Fruit fly (Drosophila melanogaster) whole organism, embryonic: ENCODE results near the gene CG44013.
A peak's percentile ranks its signal among the peaks of the same experiment; 100 is the strongest.

ENCODE experiments used
- Atf3 ChIP-seq: fragments of 200-800 bp; sonication (Bioruptor generic); optimal IDR thresholded peaks from 3 replicates; lab custom pipeline; 2016; ENCODE audit warnings: missing biosample characterization, missing genetic modification characterization
- BEAF-32 ChIP-seq: fragments of 200-800 bp; sonication (Bioruptor generic); optimal IDR thresholded peaks from 3 replicates; lab custom pipeline; 2017; ENCODE audit warnings: missing biosample characterization, missing genetic modification characterization, mild to moderate bottlenecking, moderate library complexity, missing genetic modification reagents
- CG10654 ChIP-seq: fragments of 200-800 bp; sonication (Bioruptor generic); optimal IDR thresholded peaks from 2 replicates; lab custom pipeline; 2016; ENCODE audit warnings: missing biosample characterization, missing genetic modification characterization
- CG10959 ChIP-seq: fragments of 200-800 bp; sonication (Bioruptor generic); IDR thresholded peaks from 2 replicates; pipeline ENCODE4 v1.3.6; 2022; ENCODE audit warnings: missing biosample characterization, missing genetic modification characterization
- CG10979 ChIP-seq: fragments of 200-800 bp; sonication (Bioruptor generic); optimal IDR thresholded peaks from 2 replicates; lab custom pipeline; 2018; ENCODE audit warnings: missing biosample characterization, mild to moderate bottlenecking, missing genetic modification characterization, moderate library complexity
- CG11247 ChIP-seq: fragments of 200-800 bp; sonication (Bioruptor generic); IDR thresholded peaks from 2 replicates; pipeline ENCODE4 v1.3.6; 2022; ENCODE audit warnings: missing biosample characterization, missing genetic modification characterization
- CG12155 ChIP-seq: fragments of 200-800 bp; sonication (Bioruptor generic); optimal IDR thresholded peaks from 3 replicates; lab custom pipeline; 2016; ENCODE audit warnings: missing biosample characterization, missing genetic modification characterization
- CG12219 ChIP-seq: fragments of 200-800 bp; sonication (Bioruptor generic); optimal IDR thresholded peaks from 3 replicates; lab custom pipeline; 2018; ENCODE audit warnings: missing biosample characterization, mild to moderate bottlenecking, missing genetic modification characterization
- CG13287 ChIP-seq: fragments of 200-800 bp; sonication (Bioruptor generic); IDR thresholded peaks from 2 replicates; pipeline ENCODE4 v1.3.6; 2022; ENCODE audit warnings: missing biosample characterization, missing genetic modification characterization; ENCODE audit not compliant: partially characterized antibody
- CG14710 ChIP-seq: fragments of 200-800 bp; sonication (Bioruptor generic); optimal IDR thresholded peaks from 3 replicates; lab custom pipeline; 2019; ENCODE audit warnings: missing biosample characterization, mild to moderate bottlenecking, missing genetic modification characterization, moderate library complexity
- CG15514 ChIP-seq: fragments of 200-800 bp; sonication (Bioruptor generic); optimal IDR thresholded peaks from 3 replicates; lab custom pipeline; 2017; ENCODE audit warnings: missing biosample characterization, missing genetic modification characterization, mild to moderate bottlenecking, moderate library complexity, missing genetic modification reagents
- CG15696 ChIP-seq: fragments of 200-800 bp; sonication (Bioruptor generic); optimal IDR thresholded peaks from 2 replicates; lab custom pipeline; 2019; ENCODE audit warnings: missing biosample characterization, mild to moderate bottlenecking, missing genetic modification characterization, moderate library complexity
- CG17385 ChIP-seq: fragments of 200-800 bp; sonication (Bioruptor generic); optimal IDR thresholded peaks from 3 replicates; lab custom pipeline; 2018; ENCODE audit warnings: missing biosample characterization, mild to moderate bottlenecking, missing genetic modification characterization
- CG17568 ChIP-seq: fragments of 200-800 bp; sonication (Bioruptor generic); optimal IDR thresholded peaks from 2 replicates; lab custom pipeline; 2018; ENCODE audit warnings: missing biosample characterization, mild to moderate bottlenecking, missing genetic modification characterization, moderate library complexity
- CG2116 ChIP-seq: fragments of 200-800 bp; sonication (Bioruptor generic); optimal IDR thresholded peaks from 3 replicates; lab custom pipeline; 2018; ENCODE audit warnings: missing biosample characterization, mild to moderate bottlenecking, missing genetic modification characterization
- CG2202 ChIP-seq: fragments of 200-800 bp; sonication (Bioruptor generic); optimal IDR thresholded peaks from 2 replicates; lab custom pipeline; 2018; ENCODE audit warnings: missing biosample characterization, mild to moderate bottlenecking, missing genetic modification characterization
- CG32767 ChIP-seq: fragments of 200-800 bp; sonication (Bioruptor generic); IDR thresholded peaks from 2 replicates; pipeline ENCODE4 v1.3.6; 2022; ENCODE audit warnings: missing biosample characterization, missing genetic modification characterization
- CG34422 ChIP-seq: fragments of 200-800 bp; sonication (Bioruptor generic); IDR thresholded peaks from 3 replicates; pipeline ENCODE4 v1.3.6; 2022; ENCODE audit warnings: missing biosample characterization, missing genetic modification characterization
- CG3847 ChIP-seq: fragments of 200-800 bp; sonication (Bioruptor generic); IDR thresholded peaks from 2 replicates; pipeline ENCODE4 v1.3.6; 2022; ENCODE audit warnings: missing biosample characterization, missing genetic modification characterization
- CG3995 ChIP-seq: fragments of 200-800 bp; sonication (Bioruptor generic); optimal IDR thresholded peaks from 3 replicates; lab custom pipeline; 2016; ENCODE audit warnings: missing biosample characterization, missing genetic modification characterization
- CG4424 ChIP-seq: fragments of 200-800 bp; sonication (Bioruptor generic); optimal IDR thresholded peaks from 3 replicates; lab custom pipeline; 2016; ENCODE audit warnings: missing biosample characterization, missing genetic modification characterization
- CG5245 ChIP-seq: fragments of 200-800 bp; sonication (Bioruptor generic); optimal IDR thresholded peaks from 3 replicates; lab custom pipeline; 2016; ENCODE audit warnings: missing biosample characterization, missing genetic modification characterization
- CG6791 ChIP-seq: fragments of 200-800 bp; sonication (Bioruptor generic); IDR thresholded peaks from 3 replicates; pipeline ENCODE4 v1.3.6; 2022; ENCODE audit warnings: missing biosample characterization, missing genetic modification characterization; ENCODE audit not compliant: partially characterized antibody
- CG7271 ChIP-seq: fragments of 200-800 bp; sonication (Bioruptor generic); optimal IDR thresholded peaks from 2 replicates; lab custom pipeline; 2018; ENCODE audit warnings: missing biosample characterization, mild to moderate bottlenecking, missing genetic modification characterization, moderate library complexity
- CG7963 ChIP-seq: fragments of 200-800 bp; sonication (Bioruptor generic); IDR thresholded peaks from 3 replicates; pipeline ENCODE4 v1.3.6; 2022; ENCODE audit warnings: missing biosample characterization, missing genetic modification characterization; ENCODE audit not compliant: partially characterized antibody
- CHES-1-like ChIP-seq: fragments of 200-800 bp; sonication (Bioruptor generic); optimal IDR thresholded peaks from 2 replicates; lab custom pipeline; 2016; ENCODE audit warnings: missing biosample characterization, missing genetic modification characterization
- CTCF ChIP-seq: fragments of 200-800 bp; sonication (Bioruptor generic); optimal IDR thresholded peaks from 2 replicates; lab custom pipeline; 2017; ENCODE audit warnings: missing biosample characterization, mild to moderate bottlenecking, missing genetic modification characterization, moderate library complexity
- CoRest ChIP-seq: fragments of 200-800 bp; sonication (Bioruptor generic); optimal IDR thresholded peaks from 3 replicates; lab custom pipeline; 2018; ENCODE audit warnings: missing biosample characterization, mild to moderate bottlenecking, missing genetic modification characterization, moderate library complexity
- Dll ChIP-seq: fragments of 200-800 bp; sonication (Bioruptor generic); IDR thresholded peaks from 4 replicates; pipeline ENCODE4 v1.3.6; 2022; ENCODE audit warnings: missing biosample characterization, missing genetic modification characterization; ENCODE audit not compliant: partially characterized antibody
- Dp ChIP-seq: fragments of 200-800 bp; sonication (Bioruptor generic); optimal IDR thresholded peaks from 2 replicates; lab custom pipeline; 2018; ENCODE audit warnings: missing biosample characterization, mild to moderate bottlenecking, missing genetic modification characterization, moderate library complexity
- E2f2 ChIP-seq: fragments of 200-800 bp; sonication (Bioruptor generic); IDR thresholded peaks from 2 replicates; pipeline ENCODE4 v1.3.6; 2022; ENCODE audit warnings: missing biosample characterization, missing genetic modification characterization
- HmgZ ChIP-seq: fragments of 200-800 bp; sonication (Bioruptor generic); optimal IDR thresholded peaks from 2 replicates; lab custom pipeline; 2018; ENCODE audit warnings: missing biosample characterization, mild to moderate bottlenecking, missing genetic modification characterization
- Lhr ChIP-seq: fragments of 200-800 bp; sonication (Bioruptor generic); optimal IDR thresholded peaks from 3 replicates; lab custom pipeline; 2017; ENCODE audit warnings: mild to moderate bottlenecking, missing biosample characterization, missing genetic modification reagents, missing genetic modification characterization
- MBD-R2 ChIP-seq: fragments of 200-800 bp; sonication (Bioruptor generic); IDR thresholded peaks from 2 replicates; pipeline ENCODE4 v1.3.6; 2022; ENCODE audit warnings: missing biosample characterization, missing genetic modification characterization
- MESR4 ChIP-seq: fragments of 200-800 bp; sonication (Bioruptor generic); optimal IDR thresholded peaks from 2 replicates; lab custom pipeline; 2018; ENCODE audit warnings: missing biosample characterization, mild to moderate bottlenecking, missing genetic modification characterization, moderate library complexity
- Med ChIP-seq: fragments of 200-800 bp; sonication (Bioruptor generic); peaks from one replicate; lab custom pipeline; 2016; ENCODE audit warnings: missing biosample characterization, missing genetic modification characterization, mild to moderate bottlenecking, inconsistent platforms, moderate library complexity
- Myb ChIP-seq: fragments of 200-800 bp; sonication (Bioruptor generic); optimal IDR thresholded peaks from 2 replicates; lab custom pipeline; 2016; ENCODE audit warnings: missing biosample characterization, missing genetic modification characterization
- Sry-δ ChIP-seq: fragments of 200-800 bp; sonication (Bioruptor generic); optimal IDR thresholded peaks from 2 replicates; lab custom pipeline; 2016; ENCODE audit warnings: missing biosample characterization, missing genetic modification characterization
- Ssrp ChIP-seq: fragments of 200-800 bp; sonication (Bioruptor generic); optimal IDR thresholded peaks from 2 replicates; lab custom pipeline; 2018; ENCODE audit warnings: missing biosample characterization, mild to moderate bottlenecking, missing genetic modification characterization, moderate library complexity
- al ChIP-seq: fragments of 200-800 bp; sonication (Bioruptor generic); IDR thresholded peaks from 2 replicates; pipeline ENCODE4 v1.3.6; 2022; ENCODE audit warnings: missing biosample characterization, missing genetic modification characterization
- amos ChIP-seq: fragments of 200-800 bp; sonication (Bioruptor generic); IDR thresholded peaks from 2 replicates; pipeline ENCODE4 v1.3.6; 2022; ENCODE audit warnings: missing biosample characterization, missing genetic modification characterization; ENCODE audit not compliant: partially characterized antibody
- fd64A ChIP-seq: fragments of 200-800 bp; sonication (Bioruptor generic); optimal IDR thresholded peaks from 3 replicates; lab custom pipeline; 2018; ENCODE audit warnings: missing biosample characterization, mild to moderate bottlenecking, missing genetic modification characterization
- gfzf ChIP-seq: fragments of 200-800 bp; sonication (Bioruptor generic); optimal IDR thresholded peaks from 2 replicates; lab custom pipeline; 2016; ENCODE audit warnings: missing biosample characterization, mild to moderate bottlenecking, missing genetic modification characterization, moderate library complexity
- jing ChIP-seq: fragments of 200-800 bp; sonication (Bioruptor generic); optimal IDR thresholded peaks from 2 replicates; lab custom pipeline; 2018; ENCODE audit warnings: missing biosample characterization, mild to moderate bottlenecking, missing genetic modification characterization
- phol ChIP-seq: fragments of 200-800 bp; sonication (Bioruptor generic); optimal IDR thresholded peaks from 3 replicates; lab custom pipeline; 2018; ENCODE audit warnings: missing biosample characterization, mild to moderate bottlenecking, missing genetic modification characterization, moderate library complexity
- repo ChIP-seq: fragments of 200-800 bp; sonication (Bioruptor generic); optimal IDR thresholded peaks from 2 replicates; lab custom pipeline; 2016; ENCODE audit warnings: missing biosample characterization, missing genetic modification characterization
- ssp ChIP-seq: fragments of 200-800 bp; sonication (Bioruptor generic); IDR thresholded peaks from 2 replicates; pipeline ENCODE4 v1.3.6; 2022; ENCODE audit warnings: missing biosample characterization, missing genetic modification characterization
- unc-4 ChIP-seq: fragments of 200-800 bp; sonication (Bioruptor generic); IDR thresholded peaks from 2 replicates; pipeline ENCODE4 v1.3.6; 2022; ENCODE audit warnings: missing biosample characterization, missing genetic modification characterization; ENCODE audit not compliant: partially characterized antibody
- wdn ChIP-seq: fragments of 200-800 bp; sonication (Bioruptor generic); IDR thresholded peaks from 2 replicates; pipeline ENCODE4 v1.3.6; 2022; ENCODE audit warnings: missing biosample characterization, missing genetic modification characterization

CG44013 gene

DNA sequence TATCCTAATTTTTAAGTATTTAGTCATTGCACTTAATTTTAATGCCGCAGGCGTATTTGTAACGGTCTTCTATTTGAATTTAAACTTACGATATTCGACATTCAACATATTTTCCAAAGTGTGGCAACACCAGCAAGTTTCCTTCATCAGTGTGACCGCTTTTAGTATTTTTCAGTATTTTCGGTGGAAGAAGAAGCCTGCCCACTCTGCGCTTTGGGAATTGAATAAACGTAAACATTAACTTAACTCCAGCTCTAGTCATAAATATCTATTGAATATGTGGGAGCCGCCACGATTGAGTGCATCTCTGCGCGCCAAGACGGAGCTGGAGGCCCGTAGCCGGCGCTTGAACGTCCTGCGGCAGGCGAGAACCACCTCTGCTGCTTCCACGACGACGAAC, 23.9 kb downstream of the CG44013 start, which contains the start of gene obe (continued):
- TF ChIP-seq CG17568 (GFP tag; lab: Kevin White, UChicago) = no peak
- TF ChIP-seq CTCF (GFP tag; lab: Kevin White, UChicago) = peak; percentile 58
- peak; percentile 18 for TF ChIP-seq CHES-1-like (GFP tag; lab: Kevin White, UChicago)
- no peak for TF ChIP-seq CG10979
- TF ChIP-seq CG7271 = no peak
- peak; percentile 77 for TF ChIP-seq CG17385 (GFP tag; lab: Kevin White, UChicago)
- no peak for TF ChIP-seq CG12219 (GFP tag; lab: Kevin White, UChicago)
- peak; percentile 13 for TF ChIP-seq phol (tag; lab: Kevin White, UChicago)
- peak; percentile 15 for TF ChIP-seq Sry-δ (GFP tag; lab: Kevin White, UChicago)
- peak; percentile 90 for TF ChIP-seq Lhr
- peak; percentile 79 for TF ChIP-seq Med (GFP tag; lab: Kevin White, UChicago)
- TF ChIP-seq CG14710 (tag; lab: Kevin White, UChicago) = peak; percentile 55
- TF ChIP-seq CG15514 (GFP tag; lab: Kevin White, UChicago) = peak; percentile 33
- peak; percentile 10; the same call in 1 of the 3 replicates for TF ChIP-seq CG6791 (GFP tag; lab: Robert Waterston, UW)
- TF ChIP-seq MESR4 = peak; percentile 60
- 0 out of 4 replicates have a peak, but pooled peaks have one; percentile 28 for TF ChIP-seq Dll (GFP tag; lab: Robert Waterston, UW)
- TF ChIP-seq CG3847 (GFP tag; lab: Robert Waterston, UW) = peak; percentile 50; the same call in 1 of the 2 replicates
- no peak for TF ChIP-seq fd64A (GFP tag; lab: Kevin White, UChicago)
- no peak for TF ChIP-seq CG10654 (GFP tag; lab: Kevin White, UChicago)
- TF ChIP-seq CoRest (tag; lab: Kevin White, UChicago) = peak; percentile 1
- no peak for TF ChIP-seq CG2202
- TF ChIP-seq gfzf (GFP tag; lab: Kevin White, UChicago) = peak; percentile 68
- TF ChIP-seq CG12155 (GFP tag; lab: Kevin White, UChicago) = no peak
- TF ChIP-seq Dp (GFP tag; lab: Kevin White, UChicago) = peak; percentile 65
- no peak for TF ChIP-seq ssp (GFP tag; lab: Robert Waterston, UW)
- 0 out of 2 replicates have a peak, but pooled peaks have one; percentile 17 for TF ChIP-seq amos (GFP tag; lab: Robert Waterston, UW)
- peak; percentile 23; the same call in 1 of the 2 replicates for TF ChIP-seq CG13287 (GFP tag; lab: Robert Waterston, UW)
- TF ChIP-seq Myb (GFP tag; lab: Kevin White, UChicago) = peak; percentile 99
- no peak for TF ChIP-seq unc-4 (GFP tag; lab: Robert Waterston, UW)
- TF ChIP-seq Atf3 = no peak
- no peak for TF ChIP-seq al
- TF ChIP-seq CG5245 = no peak
- no peak for TF ChIP-seq CG7963 (GFP tag; lab: Robert Waterston, UW)
- no peak for TF ChIP-seq Ssrp (tag; lab: Kevin White, UChicago)
- peak; percentile 48 for TF ChIP-seq CG3995 (GFP tag; lab: Kevin White, UChicago)
- TF ChIP-seq BEAF-32 = peak; percentile 41
- TF ChIP-seq HmgZ (tag; lab: Kevin White, UChicago) = peak; percentile 52
- peak; percentile 62 for TF ChIP-seq E2f2 (GFP tag; lab: Robert Waterston, UW)
- TF ChIP-seq CG2116 (GFP tag; lab: Kevin White, UChicago) = peak; percentile 24
- TF ChIP-seq CG34422 (GFP tag; lab: Robert Waterston, UW) = 0 out of 3 replicates have a peak, but pooled peaks have one; percentile 7
- TF ChIP-seq jing = no peak
- TF ChIP-seq wdn (GFP tag; lab: Robert Waterston, UW) = no peak
- TF ChIP-seq CG11247 (GFP tag; lab: Robert Waterston, UW) = no peak
- no peak for TF ChIP-seq CG4424 (GFP tag; lab: Kevin White, UChicago)
- TF ChIP-seq CG32767 (GFP tag; lab: Robert Waterston, UW) = no peak
- no peak for TF ChIP-seq repo (GFP tag; lab: Kevin White, UChicago)
- TF ChIP-seq CG15696 (tag; lab: Kevin White, UChicago) = no peak
- peak; percentile 81 for TF ChIP-seq MBD-R2 (GFP tag; lab: Robert Waterston, UW)
- TF ChIP-seq CG10959 (GFP tag; lab: Robert Waterston, UW) = no peak
